Fruit fly (Drosophila melanogaster): ENCODE results near the gene dpr4.
A peak's percentile ranks its signal among the peaks of the same experiment; 100 is the strongest.

- TF ChIP-seq CTCF (optimal IDR thresholded peaks at IDR 0.05) (peak; percentile 54 to 61), CG8478 (optimal IDR thresholded peaks at IDR 0.05) (no peak)
These were observed 47.1 kb upstream of the dpr4 start, which contains the start of gene CG6791 for dm6 chr3R:11589764-11590358.
